Fruit fly (Drosophila melanogaster): ENCODE data around the gene pn.

DNA sequence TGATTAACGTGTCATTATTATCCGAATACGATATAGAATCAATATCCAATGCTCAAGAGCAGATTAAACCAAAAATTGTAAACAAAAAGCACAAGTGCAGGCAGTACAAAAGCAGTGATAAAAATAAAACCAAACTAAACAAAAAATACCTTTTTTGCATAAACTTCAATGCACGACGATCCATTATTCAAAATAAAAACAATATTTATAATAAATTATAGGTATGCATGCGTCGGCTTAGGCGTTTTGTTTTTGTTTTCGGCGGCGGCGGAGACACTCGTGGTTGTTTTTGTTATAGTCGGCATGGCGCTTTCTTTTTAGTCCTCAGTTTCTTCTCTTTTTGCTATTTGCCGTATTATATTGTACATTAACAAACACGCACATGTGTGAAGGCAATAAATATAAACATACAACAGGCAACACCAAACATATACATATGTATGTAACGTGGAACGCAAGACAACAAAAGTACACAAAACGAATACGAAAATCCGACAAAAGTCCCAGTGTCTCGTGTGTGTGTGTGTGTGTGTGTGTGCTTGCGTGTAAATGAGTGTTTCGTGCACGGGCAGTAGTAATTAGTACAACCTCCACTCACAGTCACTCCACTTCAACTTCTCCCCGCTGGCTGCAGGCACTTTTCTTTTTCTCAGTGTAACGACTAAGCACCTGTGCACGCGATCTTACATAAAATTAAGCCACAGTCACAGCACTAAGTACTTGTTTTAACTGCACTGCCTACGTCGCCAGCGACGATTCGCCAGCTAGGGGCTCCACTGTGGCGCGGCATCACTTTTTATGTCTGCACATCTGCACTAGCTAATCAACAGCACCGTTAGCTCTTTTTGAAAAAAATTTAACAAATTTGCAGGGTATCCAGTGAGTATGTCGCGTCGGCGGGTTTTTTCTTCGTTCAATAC, 44.9 kb upstream of the pn start:
- TF ChIP-seq Lpt (GFP tag; optimal IDR thresholded peaks at IDR 0.05) (no peak), CG3919 (GFP tag; optimal IDR thresholded peaks at IDR 0.05) (no peak), Sox14 (GFP tag; optimal IDR thresholded peaks at IDR 0.05) (no peak), vri (GFP tag; optimal IDR thresholded peaks at IDR 0.05) (no peak)

All from whole organism, prepupa.